Worm (Caenorhabditis elegans): ENCODE measurements around the gene srh-264.

srh-264 gene

DNA sequence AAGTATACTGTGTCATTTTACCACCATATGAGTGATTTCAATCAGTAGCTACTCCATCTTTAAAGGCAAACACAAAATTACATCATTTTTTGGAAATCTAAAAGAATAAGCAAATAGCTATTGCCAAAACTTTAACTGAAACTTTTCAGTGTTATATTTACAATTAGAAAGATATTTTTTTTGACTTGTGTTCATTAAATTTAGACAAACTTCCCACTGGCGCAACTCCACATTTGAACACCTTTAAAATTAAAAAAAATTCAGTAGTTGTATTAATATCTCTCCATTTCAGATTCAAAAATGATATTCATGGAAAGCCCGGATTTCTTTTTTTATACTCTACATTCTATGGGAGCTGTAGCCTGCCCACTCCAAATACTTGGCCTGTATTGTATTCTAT, at the start of gene srh-264:
TSS of gene srh-264 (plus strand) at position 301 of the 400 bp plus-strand sequence.
- TF ChIP-seq mep-1 (tag; optimal IDR thresholded peaks at IDR 0.05) (no peak), mef-2 (tag; optimal IDR thresholded peaks at IDR 0.05) (no peak), aha-1 (tag; optimal IDR thresholded peaks at IDR 0.05) (no peak), aly-2 (tag; optimal IDR thresholded peaks at IDR 0.05) (no peak), lin-15B (tag; optimal IDR thresholded peaks at IDR 0.05) (no peak), tlp-1 (tag; optimal IDR thresholded peaks at IDR 0.05) (no peak), pax-3 (tag; optimal IDR thresholded peaks at IDR 0.05) (no peak), pqm-1 (tag; optimal IDR thresholded peaks at IDR 0.05) (no peak), elt-3 (tag; optimal IDR thresholded peaks at IDR 0.05) (no peak), C34B4.2 (tag; optimal IDR thresholded peaks at IDR 0.05) (no peak), hpl-2 (GFP tag; optimal IDR thresholded peaks at IDR 0.05) (no peak), ceh-8 (GFP tag; optimal IDR thresholded peaks at IDR 0.05) (no peak), ets-5 (GFP tag; IDR thresholded peaks at IDR 0.05) (no peak)

DNA sequence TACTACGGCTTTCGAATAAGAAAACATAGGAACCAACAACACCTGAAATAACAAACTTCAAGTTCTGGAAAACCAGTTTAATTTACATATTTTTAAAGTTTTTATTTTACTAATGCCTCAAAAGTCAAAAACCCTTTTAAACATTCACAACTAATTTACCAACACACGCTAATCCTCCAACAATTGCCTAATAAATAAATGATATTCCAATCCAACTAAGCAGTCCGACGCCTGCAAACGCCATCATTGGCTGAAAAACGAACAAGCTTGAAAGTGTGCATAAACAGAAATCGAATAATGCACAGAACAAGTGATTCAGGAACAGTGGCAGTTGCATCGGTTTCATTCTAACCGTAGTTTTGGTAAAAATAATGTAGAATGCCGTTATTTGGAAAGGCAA, 46.2 kb upstream of the srh-264 start:
- no peak for TF ChIP-seq nhr-90 (tag; optimal IDR thresholded peaks at IDR 0.05; ENCODE audit: poor library complexity)
- no peak for TF ChIP-seq aha-1 (tag; optimal IDR thresholded peaks at IDR 0.05)
- no peak for TF ChIP-seq nhr-84 (tag; optimal IDR thresholded peaks at IDR 0.05)
- TF ChIP-seq nhr-20 (tag; optimal IDR thresholded peaks at IDR 0.05) = no peak
- TF ChIP-seq lin-35 (GFP tag; optimal IDR thresholded peaks at IDR 0.05) = no peak
- no peak for TF ChIP-seq ceh-88 (GFP tag; IDR thresholded peaks at IDR 0.05)

ce11 chrV:15369707-15370106, 44.2 kb upstream of the srh-264 start, which contains the start of gene nhr-269:
nhr-269 (minus strand) TSS chrV:15369807.
- TF ChIP-seq efl-3 (GFP tag; optimal IDR thresholded peaks at IDR 0.05) (no peak), nhr-71 (tag; optimal IDR thresholded peaks at IDR 0.05) (no peak)

DNA sequence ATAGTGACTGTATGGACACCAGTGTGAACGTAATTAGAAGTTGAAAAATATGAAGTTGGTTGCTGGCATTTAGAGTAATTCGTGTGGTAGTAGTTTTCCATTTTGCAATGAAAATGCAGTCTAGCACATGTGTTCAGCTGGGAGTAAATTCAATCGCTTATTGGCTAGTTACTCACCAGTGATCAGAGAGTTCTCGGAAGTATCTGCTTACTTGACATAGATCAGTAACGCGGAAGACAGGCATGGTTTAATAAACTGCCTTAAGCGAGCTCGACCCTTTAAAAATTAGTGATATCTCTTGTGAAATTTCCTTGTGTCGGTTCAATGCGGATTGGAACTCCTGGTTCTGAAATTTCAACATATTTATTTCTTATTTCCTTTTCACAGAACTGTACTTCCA, 37.7 kb upstream of the srh-264 start, which contains the start of gene srh-52:
TSS of gene srh-52 (minus strand) at position 101 of the 400 bp plus-strand sequence.
- TF ChIP-seq aly-2 (tag; optimal IDR thresholded peaks at IDR 0.05) (no peak), nhr-19 (GFP tag; conservative IDR thresholded peaks at IDR 0.05) (no peak)

DNA sequence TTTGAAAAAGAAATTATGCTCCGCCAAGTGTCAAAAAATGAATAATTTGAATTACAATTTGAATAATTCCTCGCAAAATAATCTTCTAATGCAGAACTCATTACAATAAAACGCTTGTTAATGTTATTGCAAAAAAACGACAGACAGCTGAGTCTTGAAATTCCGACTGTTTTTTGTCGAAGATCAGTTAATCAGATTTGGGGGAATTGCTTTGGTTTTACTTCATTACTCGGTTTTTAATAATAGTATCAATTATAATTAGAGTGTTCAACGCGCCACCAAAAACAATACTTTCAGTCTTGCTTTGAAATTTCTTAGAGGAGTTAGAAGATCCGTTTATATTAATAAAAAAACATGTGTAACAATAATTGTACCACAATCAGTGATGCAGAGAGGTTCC, 36.0 kb upstream of the srh-264 start, which contains the start of gene srh-122:
TSS of gene srh-122 (minus strand) at position 101 of the 400 bp plus-strand sequence.
- TF ChIP-seq unc-62 (GFP tag; optimal IDR thresholded peaks at IDR 0.05) (no peak), unc-86 (tag; optimal IDR thresholded peaks at IDR 0.05) (no peak), lin-39 (tag; optimal IDR thresholded peaks at IDR 0.05) (no peak), blmp-1 (tag; optimal IDR thresholded peaks at IDR 0.05) (no peak), hlh-4 (tag; optimal IDR thresholded peaks at IDR 0.05) (no peak)

- TF ChIP-seq ceh-90 (tag; optimal IDR thresholded peaks at IDR 0.05) = no peak
- no peak for TF ChIP-seq fos-1 (tag; optimal IDR thresholded peaks at IDR 0.05)
- no peak for TF ChIP-seq C34B4.2 (tag; optimal IDR thresholded peaks at IDR 0.05)
- TF ChIP-seq skn-1 (tag; optimal IDR thresholded peaks at IDR 0.05) = no peak
- TF ChIP-seq hlh-17 (GFP tag; optimal IDR thresholded peaks at IDR 0.05; ENCODE audit: borderline replicate concordance) = no peak
- TF ChIP-seq dsc-1 (tag; optimal IDR thresholded peaks at IDR 0.05) = no peak
- TF ChIP-seq lin-14 (GFP tag; optimal IDR thresholded peaks at IDR 0.05) = no peak
- TF ChIP-seq pqm-1 (tag; optimal IDR thresholded peaks at IDR 0.05) = no peak
- no peak for TF ChIP-seq nhr-12 (tag; optimal IDR thresholded peaks at IDR 0.05)
- TF ChIP-seq lir-3 (tag; optimal IDR thresholded peaks at IDR 0.05; ENCODE audit: poor library complexity) = no peak
- no peak for TF ChIP-seq tbx-2 (tag; optimal IDR thresholded peaks at IDR 0.05)
- TF ChIP-seq dpl-1 (GFP tag; optimal IDR thresholded peaks at IDR 0.05) = no peak
- no peak for TF ChIP-seq pag-3 (tag; optimal IDR thresholded peaks at IDR 0.05; ENCODE audit: borderline replicate concordance, insufficient read depth)
- no peak for TF ChIP-seq elt-3 (tag; optimal IDR thresholded peaks at IDR 0.05)
- no peak for TF ChIP-seq ceh-63 (GFP tag; optimal IDR thresholded peaks at IDR 0.05)
- no peak for TF ChIP-seq hlh-4 (tag; optimal IDR thresholded peaks at IDR 0.05)
- TF ChIP-seq unc-130 (tag; optimal IDR thresholded peaks at IDR 0.05) = no peak
- no peak for TF ChIP-seq F16B12.6 (tag; optimal IDR thresholded peaks at IDR 0.05)
Observed at ce11 chrV:15379817-15380216, 34.1 kb upstream of the srh-264 start, which contains the start of gene srh-251. srh-251 (minus strand) TSS chrV:15379917.

Measured in whole organism, L1 larva.